Worm (Caenorhabditis elegans): ENCODE results near the gene ptr-15.

Gene ptr-15

DNA sequence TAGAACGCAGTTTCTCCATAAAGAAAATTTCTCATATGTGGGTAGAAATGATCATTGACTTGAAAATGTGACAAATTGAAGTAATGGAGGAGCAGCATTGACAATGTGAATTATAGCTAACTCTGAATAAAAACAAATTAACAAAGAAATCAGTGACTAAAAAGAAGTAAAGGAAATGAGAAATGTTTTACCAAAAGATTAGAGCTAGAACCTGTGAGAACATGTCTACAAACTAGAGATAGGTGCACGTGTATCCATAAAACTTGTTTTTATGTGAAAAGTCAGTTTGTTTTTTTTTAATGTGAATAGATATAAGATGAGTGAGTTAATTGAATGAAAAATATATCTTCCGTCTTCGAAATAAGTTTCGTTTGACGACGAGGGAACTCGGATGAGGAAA lies 9.2 kb upstream of the ptr-15 start, which contains the start of gene sre-12:
Gene sre-12 (minus strand): TSS at position 101 of the 400 bp plus-strand sequence.
- TF ChIP-seq nhr-28 (tag; optimal IDR thresholded peaks at IDR 0.05) = no peak
- no peak for TF ChIP-seq fkh-8 (tag; optimal IDR thresholded peaks at IDR 0.05)
- no peak for TF ChIP-seq mep-1 (tag; optimal IDR thresholded peaks at IDR 0.05)
- no peak for TF ChIP-seq unc-86 (tag; optimal IDR thresholded peaks at IDR 0.05)
- TF ChIP-seq lin-39 (tag; optimal IDR thresholded peaks at IDR 0.05) = no peak
- no peak for TF ChIP-seq C34B4.2 (tag; optimal IDR thresholded peaks at IDR 0.05)
- TF ChIP-seq aly-2 (tag; optimal IDR thresholded peaks at IDR 0.05) = no peak
- TF ChIP-seq C16A3.4 (tag; optimal IDR thresholded peaks at IDR 0.05) = no peak
- no peak for TF ChIP-seq unc-130 (tag; optimal IDR thresholded peaks at IDR 0.05)
- no peak for TF ChIP-seq ceh-90 (tag; optimal IDR thresholded peaks at IDR 0.05)
- TF ChIP-seq skn-1 (tag; optimal IDR thresholded peaks at IDR 0.05) = no peak
- no peak for TF ChIP-seq dsc-1 (tag; optimal IDR thresholded peaks at IDR 0.05)
- no peak for TF ChIP-seq egl-27 (tag; optimal IDR thresholded peaks at IDR 0.05)
- TF ChIP-seq lsy-2 (tag; optimal IDR thresholded peaks at IDR 0.05) = no peak
- TF ChIP-seq blmp-1 (tag; optimal IDR thresholded peaks at IDR 0.05) = no peak
- no peak for TF ChIP-seq mdl-1 (tag; optimal IDR thresholded peaks at IDR 0.05)
- no peak for TF ChIP-seq ceh-63 (GFP tag; optimal IDR thresholded peaks at IDR 0.05)
- no peak for TF ChIP-seq lin-15B (tag; optimal IDR thresholded peaks at IDR 0.05)

- TF ChIP-seq elt-3 (tag; optimal IDR thresholded peaks at IDR 0.05) (no peak), xbp-1 (tag; optimal IDR thresholded peaks at IDR 0.05) (no peak), aha-1 (tag; optimal IDR thresholded peaks at IDR 0.05) (no peak), nhr-11 (tag; optimal IDR thresholded peaks at IDR 0.05) (no peak), skn-1 (tag; optimal IDR thresholded peaks at IDR 0.05) (no peak), sup-37 (GFP tag; optimal IDR thresholded peaks at IDR 0.05) (no peak), unc-130 (tag; optimal IDR thresholded peaks at IDR 0.05) (no peak), ceh-63 (GFP tag; optimal IDR thresholded peaks at IDR 0.05) (no peak), lin-13 (GFP tag; optimal IDR thresholded peaks at IDR 0.05) (no peak), mep-1 (tag; optimal IDR thresholded peaks at IDR 0.05) (no peak), nhr-47 (tag; optimal IDR thresholded peaks at IDR 0.05) (no peak), lin-35 (GFP tag; optimal IDR thresholded peaks at IDR 0.05) (no peak), ztf-11 (tag; optimal IDR thresholded peaks at IDR 0.05) (no peak), mab-9 (GFP tag; IDR thresholded peaks at IDR 0.05) (no peak), tbx-2 (tag; optimal IDR thresholded peaks at IDR 0.05) (no peak), lir-3 (tag; optimal IDR thresholded peaks at IDR 0.05; ENCODE audit: poor library complexity) (no peak), isw-1 (GFP tag; IDR thresholded peaks at IDR 0.05) (no peak)
Observed at ce11 chrV:6976047-6976446, 6.2 kb upstream of the ptr-15 start, which contains the start of gene srx-16. TSS of gene srx-16 (plus strand) at chrV:6976347.

DNA sequence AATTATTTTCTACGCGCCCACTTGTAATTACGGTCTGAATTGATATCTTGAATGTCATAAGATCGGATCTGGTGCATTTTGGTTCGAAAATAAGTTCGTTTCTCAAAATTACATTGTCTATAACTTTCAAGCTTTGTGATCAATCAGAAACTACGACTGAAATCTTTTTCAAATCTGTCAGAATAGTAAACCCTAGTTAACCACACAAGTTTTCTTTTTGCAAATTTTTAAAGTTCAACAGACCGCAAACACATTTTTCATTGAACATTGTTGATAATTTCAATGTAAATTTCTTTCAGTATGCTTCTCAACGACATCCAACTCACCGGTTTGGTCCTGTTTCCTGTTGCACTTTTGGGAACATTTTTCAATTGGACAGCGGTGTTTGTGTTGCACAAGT lies 1.8 kb upstream of the ptr-15 start, which contains the start of gene srx-59:
Gene srx-59 (plus strand): TSS at position 301 of the 400 bp plus-strand sequence.
- TF ChIP-seq Y116A8C.19 (tag; optimal IDR thresholded peaks at IDR 0.05; ENCODE audit: borderline replicate concordance) (no peak), zip-4 (GFP tag; optimal IDR thresholded peaks at IDR 0.05) (no peak), F16B12.6 (tag; optimal IDR thresholded peaks at IDR 0.05) (no peak), nhr-28 (tag; optimal IDR thresholded peaks at IDR 0.05) (no peak), vab-15 (tag; optimal IDR thresholded peaks at IDR 0.05) (no peak), skn-1 (tag; optimal IDR thresholded peaks at IDR 0.05) (no peak), hlh-17 (GFP tag; optimal IDR thresholded peaks at IDR 0.05; ENCODE audit: borderline replicate concordance) (no peak), unc-130 (tag; optimal IDR thresholded peaks at IDR 0.05) (no peak), pag-3 (tag; optimal IDR thresholded peaks at IDR 0.05; ENCODE audit: borderline replicate concordance, insufficient read depth) (no peak), sup-37 (GFP tag; optimal IDR thresholded peaks at IDR 0.05) (no peak), mep-1 (tag; optimal IDR thresholded peaks at IDR 0.05) (no peak), aha-1 (tag; optimal IDR thresholded peaks at IDR 0.05) (no peak), ces-1 (GFP tag; optimal IDR thresholded peaks at IDR 0.05) (no peak)
